Worm (Caenorhabditis elegans) whole organism, L1 larva: ENCODE data around the gene Y43F8B.12.
A peak's percentile ranks its signal among the peaks of the same experiment; 100 is the strongest.
"Not testable (repeated sequence)": the region's sequence is repeated elsewhere in the genome, so short reads cannot be mapped to it uniquely, and the experiment has no call there.

Experiments
- C04F5.9 ChIP-seq: sonication (generic microtip); optimal IDR thresholded peaks from 2 replicates; lab custom pipeline; 2016; ENCODE audit warnings: missing genetic modification characterization, missing compliant biosample characterization
- C34B4.2 ChIP-seq: sonication (generic microtip); optimal IDR thresholded peaks from 2 replicates; lab custom pipeline; 2017; ENCODE audit warnings: mild to moderate bottlenecking, missing genetic modification characterization, missing compliant biosample characterization
- Y116A8C.19 ChIP-seq: sonication (generic microtip); optimal IDR thresholded peaks from 2 replicates; lab custom pipeline; 2016; ENCODE audit warnings: missing compliant biosample characterization, missing genetic modification characterization, borderline replicate concordance
- aly-2 ChIP-seq: fragments of 150-350 bp; optimal IDR thresholded peaks from 2 replicates; lab custom pipeline; 2014; ENCODE audit warnings: missing biosample characterization, missing genetic modification characterization
- ama-1 ChIP-seq: fragments of 150-350 bp; optimal IDR thresholded peaks from 2 replicates; lab custom pipeline; 2014
- blmp-1 ChIP-seq: fragments of 150-350 bp; optimal IDR thresholded peaks from 2 replicates; lab custom pipeline; 2014; ENCODE audit warnings: missing biosample characterization, missing genetic modification characterization
- ceh-82 ChIP-seq, 3 experiments: fragments of 150-350 bp in 1 of 3; sonication (generic microtip) in 2 of 3; optimal IDR thresholded peaks; 2 replicates each; lab custom pipeline; 2014 to 2017; ENCODE audit warnings: missing biosample characterization in 3 of 3, missing genetic modification characterization in 3 of 3
- efl-1 ChIP-seq, 4 experiments: fragments of 150-350 bp; optimal IDR thresholded peaks in 3 of 4; peaks in 1 of 4; 1 replicate in 1 of 4; 2 replicates in 3 of 4; lab custom pipeline; 2014; ENCODE audit warnings: missing biosample characterization in 2 of 4, missing genetic modification characterization in 2 of 4, missing genetic modification reagents in 2 of 4
- efl-3 ChIP-seq: fragments of 200-800 bp; sonication (Bioruptor generic); optimal IDR thresholded peaks from 2 replicates; lab custom pipeline; 2018; ENCODE audit warnings: mild to moderate bottlenecking, missing genetic modification characterization, missing compliant biosample characterization
- elt-2 ChIP-seq: sonication (generic microtip); optimal IDR thresholded peaks from 2 replicates; lab custom pipeline; 2016; ENCODE audit warnings: missing genetic modification characterization, mild to moderate bottlenecking, inconsistent platforms, missing compliant biosample characterization, missing genetic modification reagents
- elt-3 ChIP-seq, 6 experiments: fragments of 150-350 bp in 1 of 6; sonication (generic microtip); optimal IDR thresholded peaks; 2 replicates each; lab custom pipeline; 2017 to 2018; ENCODE audit warnings: missing biosample characterization in 6 of 6, missing genetic modification characterization in 6 of 6, inconsistent platforms in 1 of 6
- grh-1 ChIP-seq: fragments of 200-800 bp; sonication (Bioruptor generic); IDR thresholded peaks from 2 replicates; pipeline ENCODE4 v1.3.6; 2022; ENCODE audit warnings: missing genetic modification reagents, missing genetic modification characterization, missing compliant biosample characterization
- hpl-2 ChIP-seq: fragments of 150-350 bp; optimal IDR thresholded peaks from 2 replicates; lab custom pipeline; 2014; ENCODE audit warnings: missing biosample characterization, missing genetic modification reagents, missing genetic modification characterization
- irx-1 ChIP-seq: sonication (generic microtip); optimal IDR thresholded peaks from 2 replicates; lab custom pipeline; 2016; ENCODE audit warnings: missing genetic modification characterization, missing compliant biosample characterization
- lin-14 ChIP-seq: fragments of 200-800 bp; sonication (Bioruptor generic); optimal IDR thresholded peaks from 2 replicates; lab custom pipeline; 2018; ENCODE audit warnings: mild to moderate bottlenecking, missing genetic modification characterization, moderate library complexity, missing compliant biosample characterization
- lin-39 ChIP-seq: fragments of 150-350 bp; optimal IDR thresholded peaks from 2 replicates; lab custom pipeline; 2014; ENCODE audit warnings: missing biosample characterization, missing genetic modification reagents, missing genetic modification characterization
- lsy-2 ChIP-seq, 2 experiments: fragments of 150-350 bp; optimal IDR thresholded peaks; 2 replicates each; lab custom pipeline; 2014; ENCODE audit warnings: missing biosample characterization in 2 of 2, missing genetic modification characterization in 2 of 2
- mab-9 ChIP-seq: fragments of 200-800 bp; sonication (Bioruptor generic); IDR thresholded peaks from 2 replicates; pipeline ENCODE4 v1.3.6; 2022; ENCODE audit warnings: missing genetic modification reagents, missing genetic modification characterization, missing compliant biosample characterization
- nhr-20 ChIP-seq: sonication (generic microtip); optimal IDR thresholded peaks from 2 replicates; lab custom pipeline; 2016; ENCODE audit warnings: mild to moderate bottlenecking, missing genetic modification characterization, missing compliant biosample characterization
- nhr-47 ChIP-seq: sonication (generic microtip); optimal IDR thresholded peaks from 2 replicates; lab custom pipeline; 2016; ENCODE audit warnings: mild to moderate bottlenecking, missing genetic modification characterization, moderate library complexity, missing compliant biosample characterization
- nhr-71 ChIP-seq: sonication (generic microtip); optimal IDR thresholded peaks from 2 replicates; lab custom pipeline; 2016; ENCODE audit warnings: mild to moderate bottlenecking, missing genetic modification characterization, moderate library complexity, missing compliant biosample characterization
- nhr-85 ChIP-seq: sonication (generic microtip); peaks from one replicate; lab custom pipeline; 2016; ENCODE audit warnings: missing genetic modification characterization, inconsistent platforms, missing compliant biosample characterization
- nhr-90 ChIP-seq: sonication (generic microtip); optimal IDR thresholded peaks from 2 replicates; lab custom pipeline; 2016; ENCODE audit warnings: mild to moderate bottlenecking, missing genetic modification characterization, missing compliant biosample characterization; ENCODE audit not compliant: poor library complexity
- pag-3 ChIP-seq: sonication (generic microtip); optimal IDR thresholded peaks from 2 replicates; lab custom pipeline; 2017; ENCODE audit warnings: missing genetic modification characterization, mild to moderate bottlenecking, missing compliant biosample characterization, antibody characterized with exemption, borderline replicate concordance; ENCODE audit not compliant: insufficient read depth
- pax-3 ChIP-seq: fragments of 200-800 bp; sonication (Bioruptor generic); optimal IDR thresholded peaks from 2 replicates; lab custom pipeline; 2018; ENCODE audit warnings: mild to moderate bottlenecking, missing genetic modification characterization, moderate library complexity, missing compliant biosample characterization
- rnt-1 ChIP-seq: sonication (generic microtip); optimal IDR thresholded peaks from 2 replicates; lab custom pipeline; 2016; ENCODE audit warnings: mild to moderate bottlenecking, missing genetic modification characterization, moderate library complexity, missing compliant biosample characterization
- snu-23 ChIP-seq: sonication (generic microtip); optimal IDR thresholded peaks from 2 replicates; lab custom pipeline; 2016; ENCODE audit warnings: missing genetic modification characterization, missing compliant biosample characterization
- sup-37 ChIP-seq: fragments of 200-800 bp; sonication (Bioruptor generic); optimal IDR thresholded peaks from 2 replicates; lab custom pipeline; 2018; ENCODE audit warnings: mild to moderate bottlenecking, missing genetic modification characterization, missing compliant biosample characterization
- unc-130 ChIP-seq: fragments of 150-350 bp; optimal IDR thresholded peaks from 2 replicates; lab custom pipeline; 2017; ENCODE audit warnings: missing biosample characterization, missing genetic modification characterization, inconsistent platforms
- unc-30 ChIP-seq: sonication (generic microtip); optimal IDR thresholded peaks from 2 replicates; lab custom pipeline; 2017; ENCODE audit warnings: missing biosample characterization, missing genetic modification characterization
- vab-15 ChIP-seq: sonication (generic microtip); optimal IDR thresholded peaks from 2 replicates; lab custom pipeline; 2017; ENCODE audit warnings: missing genotype, mild to moderate bottlenecking, missing genetic modification characterization, missing compliant biosample characterization
- xbp-1 ChIP-seq: sonication (generic microtip); optimal IDR thresholded peaks from 2 replicates; lab custom pipeline; 2016; ENCODE audit warnings: missing genetic modification characterization, missing compliant biosample characterization
- zag-1 ChIP-seq: fragments of 150-350 bp; optimal IDR thresholded peaks from 2 replicates; lab custom pipeline; 2014; ENCODE audit warnings: missing biosample characterization, missing genetic modification characterization
- zip-4 ChIP-seq: fragments of 200-800 bp; sonication (Bioruptor generic); optimal IDR thresholded peaks from 2 replicates; lab custom pipeline; 2018; ENCODE audit warnings: mild to moderate bottlenecking, missing genetic modification characterization, moderate library complexity, missing compliant biosample characterization
- ztf-4 ChIP-seq: fragments of 150-350 bp; optimal IDR thresholded peaks from 2 replicates; lab custom pipeline; 2014; ENCODE audit warnings: missing biosample characterization, missing genetic modification characterization

Y43F8B.12 gene

ce11 chrV:19468083-19468482 lies at the start of gene Y43F8B.12:
TSS of gene Y43F8B.12 (plus strand) at chrV:19468383.
- TF ChIP-seq lin-14 (GFP tag; lab: Kevin White, UChicago), result no peak
- no peak for TF ChIP-seq grh-1 (GFP tag; lab: Robert Waterston, UW)
- TF ChIP-seq pag-3, result no peak
- TF ChIP-seq elt-3 (tag; optimal IDR thresholded peaks at IDR 0.05; lab: Kevin White, UChicago), result no peak
- TF ChIP-seq C04F5.9 (tag; lab: Kevin White, UChicago), result no peak
- TF ChIP-seq aly-2 (tag; lab: Kevin White, UChicago), result no peak
- no peak for TF ChIP-seq xbp-1 (tag; lab: Kevin White, UChicago)
- no peak for TF ChIP-seq blmp-1
- TF ChIP-seq hpl-2, result no peak
- no peak for TF ChIP-seq efl-1 (optimal IDR thresholded peaks at IDR 0.05; lab: Kevin White, UChicago)
- TF ChIP-seq efl-1 (GFP tag; optimal IDR thresholded peaks at IDR 0.05 in 1 of 2; lab: Kevin White, UChicago), result no peak
- TF ChIP-seq C34B4.2 (tag; lab: Kevin White, UChicago), result no peak
- TF ChIP-seq snu-23 (GFP tag; lab: Kevin White, UChicago), result no peak
- no peak for TF ChIP-seq sup-37 (GFP tag; lab: Kevin White, UChicago)
- TF ChIP-seq Y116A8C.19 (tag; lab: Kevin White, UChicago), result no peak
- TF ChIP-seq zag-1, result no peak
- TF ChIP-seq, all 84 proteins: peak for 0

ce11 chrV:19419301-19419700 lies 48.9 kb upstream of the Y43F8B.12 start:
- not testable (repeated sequence) for TF ChIP-seq efl-1 (optimal IDR thresholded peaks at IDR 0.05; lab: Kevin White, UChicago)
- peak in 1 of 2 experiments; percentile 44 for TF ChIP-seq efl-1 (GFP tag; optimal IDR thresholded peaks at IDR 0.05 in 1 of 2; lab: Kevin White, UChicago)
- peak; percentile 48 for TF ChIP-seq elt-2 (tag; lab: Kevin White, UChicago)

- peak; percentile 13 for TF ChIP-seq zip-4
- no peak for TF ChIP-seq lsy-2 (tag; optimal IDR thresholded peaks at IDR 0.05; lab: Kevin White, UChicago)
These were observed 47.1 kb upstream of the Y43F8B.12 start, which contains the start of gene C25F9.2 for ce11 chrV:19421131-19421530. TSS of gene C25F9.2 (plus strand) at chrV:19421471.

DNA sequence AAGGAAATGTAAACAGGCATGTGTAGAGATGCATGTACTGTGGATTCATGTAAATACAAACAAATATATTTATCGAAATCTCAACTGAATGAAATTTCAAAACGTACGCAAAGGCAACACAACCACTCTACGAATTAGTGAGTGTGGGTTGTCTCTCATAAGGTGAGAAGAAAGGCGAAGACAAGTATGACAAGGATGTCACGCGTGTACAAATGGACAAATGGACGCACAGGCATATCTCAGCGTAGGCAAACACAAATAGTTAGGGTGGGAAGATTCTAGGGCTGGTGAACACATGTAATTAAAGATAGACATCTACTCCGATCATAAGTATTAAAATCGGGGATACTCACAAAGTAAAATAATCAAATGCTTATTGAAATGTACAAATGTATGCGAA lies 40.1 kb upstream of the Y43F8B.12 start:
- TF ChIP-seq nhr-20 (tag; lab: Kevin White, UChicago) (peak; percentile 60), blmp-1 (peak; percentile 20), unc-130 (tag; lab: Kevin White, UChicago) (no peak), snu-23 (GFP tag; lab: Kevin White, UChicago) (peak; percentile 55), nhr-90 (tag; lab: Kevin White, UChicago) (peak; percentile 12), nhr-85 (tag; lab: Kevin White, UChicago) (peak; percentile 88), lin-14 (GFP tag; lab: Kevin White, UChicago) (peak; percentile 61), lin-39 (tag; lab: Kevin White, UChicago) (no peak), nhr-71 (tag; lab: Kevin White, UChicago) (peak; percentile 24), mab-9 (no peak), efl-3 (no peak)

DNA sequence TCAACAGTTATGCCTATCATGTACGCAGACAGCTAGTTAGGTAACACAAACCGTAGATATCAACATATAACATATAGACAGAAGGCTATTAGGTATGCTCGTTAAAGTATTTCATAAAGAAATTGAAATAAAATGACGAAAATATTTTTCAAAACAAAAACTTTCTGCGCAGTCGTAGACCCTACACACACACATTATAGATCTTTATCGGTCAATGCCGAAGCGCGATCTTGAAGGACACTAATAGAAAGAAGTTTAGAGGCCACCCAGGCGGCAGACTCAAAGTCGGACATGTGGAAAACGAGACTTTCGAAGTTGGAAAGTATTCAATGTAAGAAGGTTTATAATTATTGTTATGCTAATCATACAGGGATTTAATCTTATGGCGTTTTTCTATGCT lies 39.2 kb upstream of the Y43F8B.12 start:
- no peak for TF ChIP-seq ceh-82 (tag; optimal IDR thresholded peaks at IDR 0.05; lab: Kevin White, UChicago)
- no peak for TF ChIP-seq xbp-1 (tag; lab: Kevin White, UChicago)
- peak; percentile 76 for TF ChIP-seq nhr-85 (tag; lab: Kevin White, UChicago)
- no peak for TF ChIP-seq ama-1
- no peak for TF ChIP-seq zag-1
- no peak for TF ChIP-seq vab-15 (tag; lab: Kevin White, UChicago)
- peak; percentile 54 for TF ChIP-seq nhr-71 (tag; lab: Kevin White, UChicago)
- TF ChIP-seq nhr-90 (tag; lab: Kevin White, UChicago), result peak; percentile 28
- peak; percentile 56 for TF ChIP-seq snu-23 (GFP tag; lab: Kevin White, UChicago)
- peak; percentile 74 for TF ChIP-seq nhr-20 (tag; lab: Kevin White, UChicago)
- peak; percentile 17 for TF ChIP-seq sup-37 (GFP tag; lab: Kevin White, UChicago)
- no peak for TF ChIP-seq rnt-1 (tag; lab: Kevin White, UChicago)
- TF ChIP-seq nhr-47 (tag; lab: Kevin White, UChicago), result peak; percentile 17
- TF ChIP-seq ztf-4, result no peak
- peak; percentile 57 for TF ChIP-seq blmp-1
- TF ChIP-seq pax-3, result no peak
- TF ChIP-seq irx-1, result no peak
- peak in 1 of 2 experiments; percentile 18 for TF ChIP-seq lsy-2 (tag; optimal IDR thresholded peaks at IDR 0.05; lab: Kevin White, UChicago)
- no peak for TF ChIP-seq unc-30 (tag; lab: Kevin White, UChicago)
- no peak for TF ChIP-seq Y116A8C.19 (tag; lab: Kevin White, UChicago)
- peak; percentile 73 for TF ChIP-seq lin-14 (GFP tag; lab: Kevin White, UChicago)
